Fruit fly (Drosophila melanogaster): ENCODE measurements around the gene lobo.

The lobo gene

dm6 chr3R:25194723-25195577 lies 1.4 kb upstream of the lobo start, which contains the start of gene CG13653:
TSS of gene CG13653 (plus strand) at chr3R:25195527.
- TF ChIP-seq CG15710 (tag; optimal IDR thresholded peaks at IDR 0.05) (no peak), CG8301 (tag; optimal IDR thresholded peaks at IDR 0.05) (no peak), CG12605 (GFP tag; IDR thresholded peaks at IDR 0.05) (no peak), CG4496 (GFP tag; IDR thresholded peaks at IDR 0.05) (no peak), Pif1B (GFP tag; optimal IDR thresholded peaks at IDR 0.05) (no peak), Ets98B (GFP tag; IDR thresholded peaks at IDR 0.05) (no peak), CG17806 (tag; optimal IDR thresholded peaks at IDR 0.05) (no peak), CG13204 (GFP tag; optimal IDR thresholded peaks at IDR 0.05) (no peak), CG10348 (GFP tag; IDR thresholded peaks at IDR 0.05) (no peak), rn (GFP tag; IDR thresholded peaks at IDR 0.05) (no peak), CG14655 (GFP tag; optimal IDR thresholded peaks at IDR 0.05) (no peak), Pif1A (GFP tag; optimal IDR thresholded peaks at IDR 0.05) (no peak), fd96Ca (GFP tag; IDR thresholded peaks at IDR 0.05) (no peak), CG8159 (tag; optimal IDR thresholded peaks at IDR 0.05) (no peak), CG9948 (tag; optimal IDR thresholded peaks at IDR 0.05) (no peak), CG32121 (GFP tag; IDR thresholded peaks at IDR 0.05) (no peak), CG34367 (tag; optimal IDR thresholded peaks at IDR 0.05) (no peak)

dm6 chr3R:25188990-25189389 lies 4.6 kb downstream of the lobo start:
- TF ChIP-seq Ets98B (GFP tag; IDR thresholded peaks at IDR 0.05) (no peak), CG10348 (GFP tag; IDR thresholded peaks at IDR 0.05) (no peak), CG9948 (tag; optimal IDR thresholded peaks at IDR 0.05) (no peak), Pif1A (GFP tag; optimal IDR thresholded peaks at IDR 0.05) (no peak), EcR (GFP tag; optimal IDR thresholded peaks at IDR 0.05) (no peak), CG34367 (tag; optimal IDR thresholded peaks at IDR 0.05) (no peak), D1 (tag; optimal IDR thresholded peaks at IDR 0.05) (no peak), Snoo (tag; optimal IDR thresholded peaks at IDR 0.05) (no peak), rn (GFP tag; IDR thresholded peaks at IDR 0.05) (no peak), CG15710 (tag; optimal IDR thresholded peaks at IDR 0.05) (no peak), CG17806 (tag; optimal IDR thresholded peaks at IDR 0.05) (no peak), CG8159 (tag; optimal IDR thresholded peaks at IDR 0.05) (no peak)

- TF ChIP-seq Pif1B (GFP tag; optimal IDR thresholded peaks at IDR 0.05) (no peak), CG4496 (GFP tag; IDR thresholded peaks at IDR 0.05) (0 out of 3 replicates have a peak, but pooled peaks have one; percentile 33), CG13204 (GFP tag; optimal IDR thresholded peaks at IDR 0.05) (peak; percentile 47)
Observed at dm6 chr3R:25184540-25184939, 9.0 kb downstream of the lobo start.

DNA sequence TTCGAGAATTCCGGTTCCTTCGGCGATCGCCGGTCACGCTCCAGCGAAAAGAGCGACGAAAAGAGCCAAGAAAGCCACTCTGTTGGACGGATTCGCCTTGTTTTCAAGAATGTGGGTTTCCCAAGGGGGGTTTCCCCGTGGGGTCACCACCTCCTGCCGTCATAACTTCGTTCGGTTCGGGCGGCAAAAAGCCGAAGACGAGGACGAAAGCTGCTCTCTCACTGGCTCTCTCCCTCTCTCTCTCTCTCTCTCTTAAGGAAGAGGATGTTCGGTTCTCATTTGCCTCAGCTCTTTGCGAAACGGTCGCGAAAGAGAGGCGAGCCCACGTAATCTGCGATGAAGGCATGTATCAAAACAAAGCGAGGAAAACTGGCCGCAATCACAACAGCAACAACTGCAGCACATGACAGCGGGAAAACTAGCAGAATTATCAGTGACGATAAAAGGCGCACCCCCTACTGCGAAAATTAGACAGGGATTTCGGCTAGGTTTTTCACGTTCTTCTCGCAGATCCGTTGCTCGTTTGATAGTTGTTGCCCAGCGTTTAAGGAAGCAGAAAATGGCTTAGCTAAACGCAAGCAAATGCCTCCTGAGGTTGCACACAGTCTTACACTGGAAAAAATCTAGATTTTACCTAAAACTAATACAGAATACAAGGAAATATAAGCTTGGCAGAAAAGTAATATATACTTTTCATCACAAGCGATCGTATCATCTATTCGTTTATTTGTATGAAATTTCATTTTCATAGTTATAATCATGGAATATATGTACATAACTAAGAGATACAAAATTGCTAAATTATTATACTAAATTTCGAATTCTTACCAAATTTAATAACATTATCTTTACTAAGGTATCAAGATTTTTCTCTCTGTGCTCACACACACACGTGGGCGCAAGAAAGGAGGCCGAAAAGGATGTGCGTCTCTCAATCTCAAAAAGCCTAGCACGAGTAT lies 9.8 kb downstream of the lobo start, which contains the start of gene dan:
Gene dan (plus strand): TSS at position 900 of the 959 bp plus-strand sequence.
- TF ChIP-seq Snoo (tag; optimal IDR thresholded peaks at IDR 0.05) (no peak), gl (tag; optimal IDR thresholded peaks at IDR 0.05) (no peak), CG32121 (GFP tag; IDR thresholded peaks at IDR 0.05) (no peak), rn (GFP tag; IDR thresholded peaks at IDR 0.05) (no peak), CG4496 (GFP tag; IDR thresholded peaks at IDR 0.05) (no peak), CG15710 (tag; optimal IDR thresholded peaks at IDR 0.05) (peak; percentile 68), CG13204 (GFP tag; optimal IDR thresholded peaks at IDR 0.05) (peak; percentile 53), CG10348 (GFP tag; IDR thresholded peaks at IDR 0.05) (no peak), CG14655 (GFP tag; optimal IDR thresholded peaks at IDR 0.05) (peak; percentile 16), EcR (GFP tag; optimal IDR thresholded peaks at IDR 0.05) (peak; percentile 38), Pif1A (GFP tag; optimal IDR thresholded peaks at IDR 0.05) (no peak), Ets98B (GFP tag; IDR thresholded peaks at IDR 0.05) (no peak), D1 (tag; optimal IDR thresholded peaks at IDR 0.05) (no peak), CG17806 (tag; optimal IDR thresholded peaks at IDR 0.05) (peak; percentile 51), Pif1B (GFP tag; optimal IDR thresholded peaks at IDR 0.05) (no peak), CG8301 (tag; optimal IDR thresholded peaks at IDR 0.05) (no peak), CG12605 (GFP tag; IDR thresholded peaks at IDR 0.05) (peak; percentile 24; the same call in 1 of the 2 replicates), CG34367 (tag; optimal IDR thresholded peaks at IDR 0.05) (peak; percentile 39), CG9948 (tag; optimal IDR thresholded peaks at IDR 0.05) (peak; percentile 61), fd96Ca (GFP tag; IDR thresholded peaks at IDR 0.05) (0 out of 3 replicates have a peak, but pooled peaks have one; percentile 17), CG8159 (tag; optimal IDR thresholded peaks at IDR 0.05) (peak; percentile 71)

- TF ChIP-seq EcR (GFP tag; optimal IDR thresholded peaks at IDR 0.05) (no peak), CG9948 (tag; optimal IDR thresholded peaks at IDR 0.05) (no peak), CG34367 (tag; optimal IDR thresholded peaks at IDR 0.05) (no peak), gl (tag; optimal IDR thresholded peaks at IDR 0.05) (no peak), CG10348 (GFP tag; IDR thresholded peaks at IDR 0.05) (no peak), CG8159 (tag; optimal IDR thresholded peaks at IDR 0.05) (no peak), fd96Ca (GFP tag; IDR thresholded peaks at IDR 0.05) (no peak), Pif1A (GFP tag; optimal IDR thresholded peaks at IDR 0.05) (no peak), CG32121 (GFP tag; IDR thresholded peaks at IDR 0.05) (no peak)
Observed at dm6 chr3R:25181424-25181823, 12.2 kb downstream of the lobo start.
